Worm (Caenorhabditis elegans): Measurements from ENCODE around the gene oac-24.

ce11 chrV:4745269-4745668 lies 34.7 kb downstream of the oac-24 start, which contains the start of gene C18G1.7:
- no peak for TF ChIP-seq scrt-1 (GFP tag; IDR thresholded peaks at IDR 0.05)
- TF ChIP-seq ceh-13 (GFP tag; optimal IDR thresholded peaks at IDR 0.05), result no peak
- no peak for TF ChIP-seq ama-1 (optimal IDR thresholded peaks at IDR 0.05)
- TF ChIP-seq flt-1 (GFP tag; IDR thresholded peaks at IDR 0.05), result no peak
- TF ChIP-seq hmbx-1 (tag; optimal IDR thresholded peaks at IDR 0.05), result no peak
- TF ChIP-seq tbx-11 (GFP tag; IDR thresholded peaks at IDR 0.05), result no peak
- no peak for TF ChIP-seq ceh-36 (tag; optimal IDR thresholded peaks at IDR 0.05)
- no peak for TF ChIP-seq tbx-37 (GFP tag; conservative IDR thresholded peaks at IDR 0.05)
- no peak for TF ChIP-seq pes-1 (GFP tag; IDR thresholded peaks at IDR 0.05)
- TF ChIP-seq ets-7 (tag; optimal IDR thresholded peaks at IDR 0.05), result no peak
- TF ChIP-seq hmg-4 (GFP tag; optimal IDR thresholded peaks at IDR 0.05), result no peak
- no peak for TF ChIP-seq sea-1 (GFP tag; conservative IDR thresholded peaks at IDR 0.05)
- no peak for TF ChIP-seq B0310.2 (tag; optimal IDR thresholded peaks at IDR 0.05)
